Worm (Caenorhabditis elegans): ENCODE results near the gene R03E9.2.

- TF ChIP-seq tab-1 (GFP tag; IDR thresholded peaks at IDR 0.05) (no peak), med-1 (GFP tag; optimal IDR thresholded peaks at IDR 0.05; ENCODE audit: insufficient read depth) (no peak)
These were observed 10.1 kb downstream of the R03E9.2 start, which contains the start of gene smf-1 for ce11 chrX:6722966-6723365.
